Worm (Caenorhabditis elegans): Measurements from ENCODE around the gene pir-1.

ce11 chrII:9156277-9156676, 20.8 kb upstream of the pir-1 start:
- TF ChIP-seq nhr-11 (tag; optimal IDR thresholded peaks at IDR 0.05) (no peak), snpc-4 (tag; optimal IDR thresholded peaks at IDR 0.05) (no peak), nhr-237 (tag; optimal IDR thresholded peaks at IDR 0.05) (no peak), egl-27 (tag; optimal IDR thresholded peaks at IDR 0.05) (no peak), zag-1 (tag; optimal IDR thresholded peaks at IDR 0.05) (no peak), nhr-77 (tag; optimal IDR thresholded peaks at IDR 0.05) (no peak), mml-1 (tag; optimal IDR thresholded peaks at IDR 0.05) (no peak), elt-1 (tag; optimal IDR thresholded peaks at IDR 0.05) (no peak)

All from whole organism, L3 larva.